Worm (Caenorhabditis elegans) whole organism, young adult: ENCODE measurements around the gene C24H11.1.
"Not testable (repeated sequence)": the region's sequence is repeated elsewhere in the genome, so short reads cannot be mapped to it uniquely, and the experiment has no call there.

Source experiments
- B0035.1 ChIP-seq: sonication (generic microtip); optimal IDR thresholded peaks from 2 replicates; lab custom pipeline; 2016; ENCODE audit warnings: missing genetic modification characterization, mild to moderate bottlenecking, missing compliant biosample characterization, missing genotype, missing genetic modification reagents
- F37B4.10 ChIP-seq: fragments of 200-800 bp; sonication (Bioruptor generic); IDR thresholded peaks from 2 replicates; pipeline ENCODE4 v1.3.6; 2022; ENCODE audit warnings: missing genetic modification characterization, missing compliant biosample characterization
- F52B5.7 ChIP-seq: sonication (generic microtip); optimal IDR thresholded peaks from 2 replicates; lab custom pipeline; 2016; ENCODE audit warnings: mild to moderate bottlenecking, missing genetic modification characterization, missing compliant biosample characterization
- K11D2.4 ChIP-seq: fragments of 200-800 bp; sonication (Bioruptor generic); IDR thresholded peaks from 2 replicates; pipeline ENCODE4 v1.3.6; 2022; ENCODE audit warnings: missing genetic modification reagents, missing genetic modification characterization, missing compliant biosample characterization
- K12H6.12 ChIP-seq: fragments of 200-800 bp; sonication (Bioruptor generic); optimal IDR thresholded peaks from 2 replicates; lab custom pipeline; 2018; ENCODE audit warnings: mild to moderate bottlenecking, missing genetic modification characterization, missing compliant biosample characterization
- Y56A3A.18 ChIP-seq: fragments of 200-800 bp; sonication (Bioruptor generic); IDR thresholded peaks from 2 replicates; pipeline ENCODE4 v1.3.6; 2022; ENCODE audit warnings: missing genetic modification reagents, missing genetic modification characterization, missing compliant biosample characterization
- Y67H2A.10 ChIP-seq: fragments of 200-800 bp; sonication (Bioruptor generic); conservative IDR thresholded peaks from 2 replicates; pipeline ENCODE4 v1.3.6; 2022; ENCODE audit warnings: missing genetic modification reagents, missing genetic modification characterization, missing compliant biosample characterization
- bed-2 ChIP-seq: fragments of 200-800 bp; sonication (Bioruptor generic); IDR thresholded peaks from 2 replicates; pipeline ENCODE4 v1.3.6; 2022; ENCODE audit warnings: missing genetic modification reagents, missing genetic modification characterization, missing compliant biosample characterization
- ccch-3 ChIP-seq: fragments of 200-800 bp; sonication (Bioruptor generic); optimal IDR thresholded peaks from 2 replicates; lab custom pipeline; 2018; ENCODE audit warnings: mild to moderate bottlenecking, missing genetic modification characterization, missing compliant biosample characterization
- cebp-1 ChIP-seq, 2 experiments: fragments of 200-800 bp in 1 of 2; sonication (Bioruptor generic) in 1 of 2; sonication (generic microtip) in 1 of 2; IDR thresholded peaks in 1 of 2; optimal IDR thresholded peaks in 1 of 2; 2 replicates each; pipeline versions ENCODE4 v1.3.6 to Lab custom; 2017 to 2022; ENCODE audit warnings: missing compliant biosample characterization in 2 of 2, missing genetic modification characterization in 2 of 2, mild to moderate bottlenecking in 1 of 2, missing genetic modification reagents in 1 of 2, moderate library complexity in 1 of 2
- cebp-2 ChIP-seq: fragments of 200-800 bp; sonication (Bioruptor generic); IDR thresholded peaks from 2 replicates; pipeline ENCODE4 v1.3.6; 2022; ENCODE audit warnings: missing genetic modification characterization, missing compliant biosample characterization
- ceh-27 ChIP-seq: fragments of 200-800 bp; sonication (Bioruptor generic); optimal IDR thresholded peaks from 2 replicates; lab custom pipeline; 2018; ENCODE audit warnings: mild to moderate bottlenecking, missing genetic modification characterization, moderate library complexity, missing compliant biosample characterization
- die-1 ChIP-seq: sonication (generic microtip); optimal IDR thresholded peaks from 2 replicates; lab custom pipeline; 2016; ENCODE audit warnings: missing genotype, mild to moderate bottlenecking, missing genetic modification characterization, missing compliant biosample characterization
- dox-1 ChIP-seq: fragments of 200-800 bp; sonication (Bioruptor generic); IDR thresholded peaks from 2 replicates; pipeline ENCODE4 v1.3.6; 2022; ENCODE audit warnings: missing genetic modification reagents, missing genetic modification characterization, missing compliant biosample characterization
- egl-18 ChIP-seq: fragments of 200-800 bp; sonication (Bioruptor generic); IDR thresholded peaks from 2 replicates; pipeline ENCODE4 v1.3.6; 2022; ENCODE audit warnings: missing genetic modification reagents, missing genetic modification characterization, missing compliant biosample characterization
- egl-44 ChIP-seq: fragments of 200-800 bp; sonication (Bioruptor generic); IDR thresholded peaks from 2 replicates; pipeline ENCODE4 v1.3.6; 2022; ENCODE audit warnings: missing genetic modification reagents, missing genetic modification characterization, missing compliant biosample characterization
- egrh-3 ChIP-seq: fragments of 200-800 bp; sonication (Bioruptor generic); IDR thresholded peaks from 2 replicates; pipeline ENCODE4 v1.3.6; 2022; ENCODE audit warnings: missing genetic modification reagents, missing genetic modification characterization, missing compliant biosample characterization
- fkh-3 ChIP-seq: sonication (generic microtip); optimal IDR thresholded peaks from 2 replicates; lab custom pipeline; 2016; ENCODE audit warnings: mild to moderate bottlenecking, missing genetic modification characterization, missing compliant biosample characterization
- him-1 ChIP-seq: sonication (generic microtip); optimal IDR thresholded peaks from 2 replicates; lab custom pipeline; 2016; ENCODE audit warnings: missing genotype, missing genetic modification reagents, missing genetic modification characterization, missing compliant biosample characterization
- hmg-1.2 ChIP-seq: fragments of 200-800 bp; sonication (Bioruptor generic); IDR thresholded peaks from 2 replicates; pipeline ENCODE4 v1.3.6; 2022; ENCODE audit warnings: missing genetic modification reagents, missing genetic modification characterization, missing compliant biosample characterization
- hmg-20 ChIP-seq: fragments of 200-800 bp; sonication (Bioruptor generic); IDR thresholded peaks from 2 replicates; pipeline ENCODE4 v1.3.6; 2022; ENCODE audit warnings: missing genetic modification reagents, missing genetic modification characterization, missing compliant biosample characterization
- lin-54 ChIP-seq: fragments of 200-800 bp; sonication (Bioruptor generic); optimal IDR thresholded peaks from 2 replicates; lab custom pipeline; 2018; ENCODE audit warnings: mild to moderate bottlenecking, missing genetic modification characterization, missing compliant biosample characterization
- lsl-1 ChIP-seq: fragments of 200-800 bp; sonication (Bioruptor generic); optimal IDR thresholded peaks from 2 replicates; lab custom pipeline; 2018; ENCODE audit warnings: mild to moderate bottlenecking, missing genetic modification characterization, moderate library complexity, missing compliant biosample characterization
- mel-28 ChIP-seq: sonication (generic microtip); optimal IDR thresholded peaks from 2 replicates; lab custom pipeline; 2016; ENCODE audit warnings: borderline replicate concordance, mild to moderate bottlenecking, missing genetic modification characterization, missing compliant biosample characterization
- nfyb-1 ChIP-seq: fragments of 200-800 bp; sonication (Bioruptor generic); IDR thresholded peaks from 2 replicates; pipeline ENCODE4 v1.3.6; 2022; ENCODE audit warnings: missing genetic modification reagents, missing genetic modification characterization, missing compliant biosample characterization
- nhr-27 ChIP-seq: fragments of 200-800 bp; sonication (Bioruptor generic); optimal IDR thresholded peaks from 2 replicates; lab custom pipeline; 2018; ENCODE audit warnings: mild to moderate bottlenecking, missing genetic modification characterization, moderate library complexity, missing compliant biosample characterization
- pbrm-1 ChIP-seq: fragments of 200-800 bp; sonication (Bioruptor generic); IDR thresholded peaks from 2 replicates; pipeline ENCODE4 v1.3.6; 2022; ENCODE audit warnings: missing genetic modification reagents, missing genetic modification characterization, missing compliant biosample characterization
- rcor-1 ChIP-seq: fragments of 200-800 bp; sonication (Bioruptor generic); IDR thresholded peaks from 2 replicates; pipeline ENCODE4 v1.3.6; 2022; ENCODE audit warnings: missing genetic modification reagents, missing genetic modification characterization, missing compliant biosample characterization
- repo-1 ChIP-seq: sonication (generic microtip); optimal IDR thresholded peaks from 2 replicates; lab custom pipeline; 2017; ENCODE audit warnings: mild to moderate bottlenecking, missing genetic modification characterization, missing compliant biosample characterization
- rpc-1 ChIP-seq, 2 experiments: fragments of 150-350 bp in 1 of 2; sonication (generic microtip) in 1 of 2; optimal IDR thresholded peaks; 2 replicates each; lab custom pipeline; 2014 to 2018; ENCODE audit warnings: missing biosample characterization in 1 of 2, missing genetic modification characterization in 1 of 2, missing genetic modification reagents in 1 of 2, missing genotype in 1 of 2
- snpc-1.1 ChIP-seq: sonication (generic microtip); optimal IDR thresholded peaks from 2 replicates; lab custom pipeline; 2017; ENCODE audit warnings: missing genetic modification characterization, mild to moderate bottlenecking, missing compliant biosample characterization, antibody characterized with exemption, moderate library complexity, missing genotype, missing genetic modification reagents; ENCODE audit not compliant: insufficient read depth
- snpc-3.4 ChIP-seq: sonication (generic microtip); optimal IDR thresholded peaks from 2 replicates; lab custom pipeline; 2017; ENCODE audit warnings: missing genetic modification characterization, mild to moderate bottlenecking, missing compliant biosample characterization, antibody characterized with exemption, moderate library complexity, missing genotype, missing genetic modification reagents
- sptf-2 ChIP-seq: fragments of 200-800 bp; sonication (Bioruptor generic); optimal IDR thresholded peaks from 2 replicates; lab custom pipeline; 2018; ENCODE audit warnings: mild to moderate bottlenecking, missing genetic modification characterization, missing compliant biosample characterization
- zfh-2 ChIP-seq: fragments of 200-800 bp; sonication (Bioruptor generic); conservative IDR thresholded peaks from 2 replicates; pipeline ENCODE4 v1.3.6; 2022; ENCODE audit warnings: missing genetic modification reagents, missing genetic modification characterization, missing compliant biosample characterization
- ztf-18 ChIP-seq: sonication (generic microtip); optimal IDR thresholded peaks from 2 replicates; lab custom pipeline; 2016; ENCODE audit warnings: missing genotype, mild to moderate bottlenecking, missing genetic modification characterization, missing compliant biosample characterization
- ztf-22 ChIP-seq: fragments of 200-800 bp; sonication (Bioruptor generic); optimal IDR thresholded peaks from 2 replicates; lab custom pipeline; 2018; ENCODE audit warnings: mild to moderate bottlenecking, missing genetic modification characterization, moderate library complexity, missing compliant biosample characterization
- ztf-3 ChIP-seq: fragments of 200-800 bp; sonication (Bioruptor generic); optimal IDR thresholded peaks from 2 replicates; lab custom pipeline; 2018; ENCODE audit warnings: mild to moderate bottlenecking, missing genetic modification characterization, missing compliant biosample characterization

The C24H11.1 gene

DNA sequence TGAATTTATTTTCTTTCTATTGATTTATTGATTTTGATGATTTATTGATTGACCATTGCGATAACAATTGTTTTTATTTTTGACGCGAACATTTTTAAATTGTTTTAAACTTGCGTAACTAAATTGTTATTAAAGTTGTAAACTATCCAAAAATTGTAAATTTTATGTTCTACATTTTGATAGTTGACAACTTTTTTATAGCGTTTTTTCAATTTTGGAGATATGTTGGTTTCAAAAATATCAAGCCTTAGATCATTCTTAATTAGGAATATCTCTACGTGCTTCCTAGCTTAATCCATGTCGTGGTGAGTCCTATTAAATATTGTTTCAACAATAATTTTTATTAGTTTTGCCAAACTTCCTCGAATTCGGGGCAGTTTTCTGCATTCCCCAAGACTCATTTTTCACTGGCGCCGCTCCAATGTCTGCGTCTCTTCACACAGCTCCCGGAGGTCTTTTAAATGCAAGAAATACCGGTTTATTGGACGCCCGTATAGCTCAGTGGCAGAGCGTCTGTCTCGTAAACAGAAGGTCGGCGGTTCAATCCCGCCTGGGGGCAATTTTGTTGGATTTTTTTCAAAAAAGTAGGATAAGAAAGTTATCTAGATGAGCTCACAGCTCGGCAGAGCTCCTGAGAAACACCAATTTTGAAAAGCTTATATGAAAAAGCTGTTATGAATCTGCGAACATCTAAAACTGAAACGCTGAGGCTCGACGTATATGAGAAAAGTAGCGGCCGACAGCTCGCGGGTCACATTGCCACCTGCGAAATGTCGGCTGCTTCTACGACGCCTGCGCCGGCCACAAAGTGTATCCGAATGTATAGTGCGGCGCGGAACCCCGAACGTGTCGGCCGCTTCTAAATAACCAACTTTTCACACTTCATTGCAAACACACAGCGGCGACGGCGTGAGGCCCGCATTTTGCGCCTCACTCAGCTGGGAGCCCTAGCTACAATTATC is 5.1 kb downstream of the C24H11.1 start, which contains the start of gene C24H11.2 (continued):
- TF ChIP-seq ccch-3 (GFP tag; lab: Kevin White, UChicago): peak; percentile 42
- TF ChIP-seq F52B5.7 (tag; lab: Kevin White, UChicago): peak; percentile 55
- TF ChIP-seq rpc-1 (optimal IDR thresholded peaks at IDR 0.05; lab: Kevin White, UChicago): peak; percentile 69
- peak; percentile 71 for TF ChIP-seq rpc-1 (tag; optimal IDR thresholded peaks at IDR 0.05; lab: Kevin White, UChicago)
- peak; percentile 70 for TF ChIP-seq fkh-3 (tag; lab: Kevin White, UChicago)
- peak; percentile 68; the same call in 1 of the 2 replicates for TF ChIP-seq cebp-2
- peak; percentile 51 for TF ChIP-seq lin-54
- TF ChIP-seq nhr-27 (tag; lab: Kevin White, UChicago): peak; percentile 79
- peak; percentile 61; the same call in 1 of the 2 replicates for TF ChIP-seq rcor-1 (GFP tag; lab: Robert Waterston, UW)
- peak; percentile 51 for TF ChIP-seq ztf-18 (tag; lab: Kevin White, UChicago)
- TF ChIP-seq Y56A3A.18 (GFP tag; lab: Robert Waterston, UW): peak; percentile 85
- TF ChIP-seq ztf-3 (GFP tag; lab: Kevin White, UChicago): peak; percentile 38
- TF ChIP-seq sptf-2 (GFP tag; lab: Kevin White, UChicago): peak; percentile 85
- TF ChIP-seq die-1 (tag; lab: Kevin White, UChicago): peak; percentile 66
- TF ChIP-seq dox-1 (GFP tag; lab: Robert Waterston, UW): peak; percentile 80
- TF ChIP-seq snpc-1.1: peak; percentile 32
- TF ChIP-seq snpc-3.4: peak; percentile 52
- TF ChIP-seq him-1: peak; percentile 16
- TF ChIP-seq ceh-27: peak; percentile 46
- TF ChIP-seq nfyb-1 (GFP tag; lab: Robert Waterston, UW): peak; percentile 76
- TF ChIP-seq egl-18 (GFP tag; lab: Robert Waterston, UW): 0 out of 2 replicates have a peak, but pooled peaks have one; percentile 47
- TF ChIP-seq pbrm-1 (GFP tag; lab: Robert Waterston, UW): peak; percentile 47; the same call in 1 of the 2 replicates
- TF ChIP-seq repo-1: peak; percentile 73
- TF ChIP-seq mel-28 (tag; lab: Kevin White, UChicago): peak; percentile 59
- peak; percentile 82; the same call in 1 of the 2 replicates for TF ChIP-seq egl-44
- TF ChIP-seq cebp-1 (GFP tag; IDR thresholded peaks at IDR 0.05; lab: Robert Waterston, UW): not testable (repeated sequence)
- peak; percentile 70 for TF ChIP-seq cebp-1 (tag; optimal IDR thresholded peaks at IDR 0.05; lab: Kevin White, UChicago)
- TF ChIP-seq K12H6.12 (tag; lab: Kevin White, UChicago): peak; percentile 56
- TF ChIP-seq lsl-1: peak; percentile 13
- TF ChIP-seq ztf-22 (GFP tag; lab: Kevin White, UChicago): peak; percentile 68
- 0 out of 2 replicates have a peak, but pooled peaks have one; percentile 39 for TF ChIP-seq K11D2.4 (GFP tag; lab: Robert Waterston, UW)
- TF ChIP-seq Y67H2A.10 (GFP tag; lab: Robert Waterston, UW): 0 out of 2 replicates have a peak, but pooled peaks have one; percentile 12
- TF ChIP-seq hmg-20: peak; percentile 74; the same call in 1 of the 2 replicates
- TF ChIP-seq bed-2: 0 out of 2 replicates have a peak, but pooled peaks have one; percentile 17
- peak; percentile 53 for TF ChIP-seq B0035.1
- peak; percentile 74 for TF ChIP-seq hmg-1.2

DNA sequence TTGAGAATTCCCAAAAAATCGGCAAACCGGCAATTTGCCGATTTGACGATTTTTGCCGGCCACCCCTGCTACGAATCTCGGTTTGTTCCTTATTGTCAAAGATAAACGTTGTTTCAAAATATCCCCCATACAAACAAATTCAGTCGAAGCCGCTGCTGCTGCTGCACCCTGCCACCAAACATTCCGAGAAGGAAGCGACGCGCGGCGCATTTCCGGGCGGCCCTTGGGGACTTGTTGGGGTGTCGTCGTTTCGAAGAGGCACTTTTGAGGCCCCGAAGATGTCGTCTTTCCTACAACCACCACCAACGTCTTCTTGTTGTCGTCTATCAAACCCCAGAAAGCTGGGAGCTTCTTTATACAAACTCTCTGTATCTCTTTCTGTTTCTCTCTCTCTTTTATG is 6.9 kb downstream of the C24H11.1 start:
- TF ChIP-seq F37B4.10 (GFP tag; lab: Robert Waterston, UW) (no peak), egrh-3 (GFP tag; lab: Robert Waterston, UW) (peak; percentile 28; the same call in 1 of the 2 replicates), zfh-2 (GFP tag; lab: Robert Waterston, UW) (peak; percentile 80)
